Fruit fly (Drosophila melanogaster) S2 (cell line): ENCODE measurements around the gene rst.

Source experiments
- CG8478 ChIP-seq: fragments of >200 bp; optimal IDR thresholded peaks from 2 replicates; lab custom pipeline; 2018
- CTCF ChIP-seq, 2 experiments: fragments of >200 bp; optimal IDR thresholded peaks; 2 replicates each; lab custom pipeline; 2018

- TF ChIP-seq CG8478 (lab: Kevin White, UChicago) (no peak), CTCF (optimal IDR thresholded peaks at IDR 0.05; lab: Kevin White, UChicago) (no peak)
These were observed at the start of gene rst for dm6 chrX:2973593-2973992.
